Fruit fly (Drosophila melanogaster): ENCODE measurements around the gene eEF2.

The eEF2 gene

DNA sequence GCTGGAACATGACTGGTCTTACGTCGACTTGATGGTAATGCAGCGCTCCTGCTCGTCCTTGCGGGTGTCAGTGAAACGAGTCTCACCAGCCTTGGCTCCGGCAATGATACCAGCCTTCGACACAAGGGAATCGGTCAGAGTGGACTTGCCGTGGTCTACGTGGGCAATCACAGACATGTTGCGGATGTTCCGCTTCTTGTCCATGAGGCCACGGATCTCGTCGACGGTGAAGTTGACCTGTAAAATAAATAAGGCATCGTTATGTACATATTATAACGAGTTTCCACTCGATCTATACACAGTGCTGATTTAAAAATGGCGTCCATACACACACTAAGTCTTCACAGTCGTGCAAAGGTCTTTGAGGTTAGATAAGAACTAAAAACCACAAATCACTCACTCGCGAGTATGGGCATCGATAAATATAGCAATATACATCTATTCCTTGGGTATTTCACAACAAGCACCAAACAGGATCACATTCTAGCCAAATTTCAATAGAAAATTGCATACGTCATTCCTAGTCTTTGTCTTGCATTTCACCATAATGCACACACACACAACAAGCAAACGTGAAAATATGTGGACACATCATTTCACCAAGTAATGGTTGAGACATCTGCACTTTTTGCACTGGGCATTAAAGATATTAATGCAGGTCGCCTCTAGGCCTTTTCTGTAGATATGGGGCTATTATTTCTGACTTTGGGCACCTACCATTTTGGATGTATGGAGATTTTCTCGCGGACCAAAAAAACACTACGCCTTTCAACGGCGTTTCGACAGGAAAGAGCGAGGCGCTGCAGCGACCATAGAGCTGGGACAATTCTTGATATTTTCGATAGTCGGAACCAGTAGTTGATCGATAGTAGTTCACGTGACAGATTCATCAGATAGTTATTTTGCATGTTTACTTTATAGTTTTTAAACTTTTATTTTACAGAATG lies at the start of gene eEF2 (continued):
- TF ChIP-seq Abd-B (GFP tag; optimal IDR thresholded peaks at IDR 0.05) (no peak), scrt (GFP tag; optimal IDR thresholded peaks at IDR 0.05) (peak; percentile 66), CG11696 (GFP tag; IDR thresholded peaks at IDR 0.05) (no peak), CG7271 (tag; optimal IDR thresholded peaks at IDR 0.05) (peak; percentile 78), CG2129 (GFP tag; IDR thresholded peaks at IDR 0.05; ENCODE audit: partially characterized antibody) (peak; percentile 84), CG2889 (GFP tag; IDR thresholded peaks at IDR 0.05) (peak; percentile 34; the same call in 1 of the 3 replicates), CG5245 (GFP tag; optimal IDR thresholded peaks at IDR 0.05) (peak; percentile 26), CG6765 (GFP tag; optimal IDR thresholded peaks at IDR 0.05) (peak; percentile 83), NC2α (GFP tag; optimal IDR thresholded peaks at IDR 0.05) (peak; percentile 82), gro (GFP tag; optimal IDR thresholded peaks at IDR 0.05) (peak; percentile 68), gem (tag; optimal IDR thresholded peaks at IDR 0.05) (peak; percentile 63), D19A (tag; optimal IDR thresholded peaks at IDR 0.05) (peak; percentile 16), CG12942 (GFP tag; optimal IDR thresholded peaks at IDR 0.05) (peak; percentile 47), CkIIα-i1 (GFP tag; IDR thresholded peaks at IDR 0.05) (no peak), sens (GFP tag) (peak; percentile 91), Hr3 (GFP tag; optimal IDR thresholded peaks at IDR 0.05) (peak; percentile 38), Dad (GFP tag; optimal IDR thresholded peaks at IDR 0.05) (peak; percentile 65), Xrp1 (GFP tag; IDR thresholded peaks at IDR 0.05) (peak; percentile 46), Optix (GFP tag; IDR thresholded peaks at IDR 0.05) (no peak; the same call in 2 of the 3 replicates), CG17361 (GFP tag; IDR thresholded peaks at IDR 0.05) (peak; percentile 60; the same call in 2 of the 3 replicates), CG1233 (GFP tag; optimal IDR thresholded peaks at IDR 0.05) (peak; percentile 85), gcm2 (GFP tag; optimal IDR thresholded peaks at IDR 0.05) (peak; percentile 70), Ets65A (GFP tag) (peak; percentile 79), Scr (GFP tag; IDR thresholded peaks at IDR 0.05; ENCODE audit: partially characterized antibody) (peak; percentile 94), CG11456 (GFP tag; IDR thresholded peaks at IDR 0.05) (peak; percentile 86), CG6254 (GFP tag; optimal IDR thresholded peaks at IDR 0.05) (peak; percentile 69), Bgb (GFP tag; IDR thresholded peaks at IDR 0.05; ENCODE audit: partially characterized antibody) (peak; percentile 97), zen2 (GFP tag; IDR thresholded peaks at IDR 0.05; ENCODE audit: partially characterized antibody) (peak; percentile 85), CG18476 (GFP tag; optimal IDR thresholded peaks at IDR 0.05) (no peak), CG11247 (GFP tag; IDR thresholded peaks at IDR 0.05) (no peak; the same call in 1 of the 2 replicates), zfh2 (GFP tag; optimal IDR thresholded peaks at IDR 0.05) (peak; percentile 62), nerfin-1 (tag; optimal IDR thresholded peaks at IDR 0.05) (peak; percentile 68), Dp (GFP tag; optimal IDR thresholded peaks at IDR 0.05) (peak; percentile 21), B-H1 (GFP tag; IDR thresholded peaks at IDR 0.05) (peak; percentile 52; the same call in 1 of the 3 replicates), CG8765 (GFP tag; IDR thresholded peaks at IDR 0.05) (no peak), CG15073 (GFP tag; optimal IDR thresholded peaks at IDR 0.05) (no peak), ranshi (GFP tag; IDR thresholded peaks at IDR 0.05) (peak; percentile 61; the same call in 1 of the 2 replicates), CG2199 (GFP tag; IDR thresholded peaks at IDR 0.05) (peak; percentile 94; the same call in 2 of the 3 replicates), ase (GFP tag; IDR thresholded peaks at IDR 0.05) (no peak; the same call in 2 of the 3 replicates), vvl (GFP tag; IDR thresholded peaks at IDR 0.05) (peak; percentile 85; the same call in 1 of the 2 replicates), mirr (GFP tag; optimal IDR thresholded peaks at IDR 0.05) (peak; percentile 89), CG18599 (GFP tag; optimal IDR thresholded peaks at IDR 0.05) (peak; percentile 78), CG12236 (GFP tag; optimal IDR thresholded peaks at IDR 0.05) (peak; percentile 64), CG8924 (tag; optimal IDR thresholded peaks at IDR 0.05) (peak; percentile 79), CG17186 (GFP tag; optimal IDR thresholded peaks at IDR 0.05) (peak; percentile 59), CG4404 (GFP tag; IDR thresholded peaks at IDR 0.05) (no peak), CG8290 (GFP tag; optimal IDR thresholded peaks at IDR 0.05) (peak; percentile 68), CG8290 (tag; optimal IDR thresholded peaks at IDR 0.05) (peak; percentile 27 to 92), wek (GFP tag; optimal IDR thresholded peaks at IDR 0.05) (peak; percentile 87)

Data from whole organism, embryonic.